Worm (Caenorhabditis elegans): ENCODE results near the gene C51E3.10.

C51E3.10 gene

DNA sequence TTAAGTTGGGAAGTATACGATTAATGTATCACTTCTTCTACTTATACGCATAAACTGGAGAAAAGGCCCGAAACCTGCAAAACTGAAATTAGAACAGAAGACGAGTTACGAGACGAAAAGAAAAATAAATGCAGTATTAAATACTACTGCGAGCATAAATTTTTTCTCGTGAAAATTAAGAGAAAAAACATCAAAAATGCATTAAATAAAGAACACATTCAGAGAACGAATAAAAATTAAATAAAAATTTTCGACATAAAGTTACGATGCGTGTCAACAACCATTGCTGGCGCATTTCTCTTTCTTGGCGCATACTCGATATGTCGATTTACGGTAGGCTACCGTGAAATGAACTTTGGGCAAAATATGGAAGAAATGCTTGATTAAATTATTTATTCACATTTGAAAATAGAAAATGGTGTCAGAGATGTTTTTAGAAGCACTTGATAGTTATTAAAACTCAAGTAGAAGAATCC, 44.0 kb upstream of the C51E3.10 start, which contains the start of the genes ZK856.19 and ZK856.11:
Gene ZK856.19, minus strand, starts transcription at position 51 of the 476 bp plus-strand sequence.
Gene ZK856.11, minus strand, starts transcription at position 76 of the 476 bp plus-strand sequence.
- TF ChIP-seq nhr-77 (tag; optimal IDR thresholded peaks at IDR 0.05) (peak; percentile 24), lir-3 (tag; optimal IDR thresholded peaks at IDR 0.05; ENCODE audit: poor library complexity) (peak; percentile 50), elt-3 (tag; optimal IDR thresholded peaks at IDR 0.05) (peak in 2 of 6 experiments; percentile 2 to 18), alr-1 (tag; optimal IDR thresholded peaks at IDR 0.05; ENCODE audit: borderline replicate concordance) (no peak), Y116A8C.19 (tag; optimal IDR thresholded peaks at IDR 0.05; ENCODE audit: borderline replicate concordance) (no peak), irx-1 (tag; optimal IDR thresholded peaks at IDR 0.05) (peak; percentile 40), nhr-20 (tag; optimal IDR thresholded peaks at IDR 0.05) (peak; percentile 78), xbp-1 (tag; optimal IDR thresholded peaks at IDR 0.05) (peak; percentile 77), vab-15 (tag; optimal IDR thresholded peaks at IDR 0.05) (no peak), ceh-63 (GFP tag; optimal IDR thresholded peaks at IDR 0.05) (no peak), lsy-2 (tag; optimal IDR thresholded peaks at IDR 0.05) (peak; percentile 79 to 88), tlp-1 (tag; optimal IDR thresholded peaks at IDR 0.05) (no peak), swsn-7 (tag; optimal IDR thresholded peaks at IDR 0.05) (peak; percentile 77), efl-1 (optimal IDR thresholded peaks at IDR 0.05) (peak; percentile 63 to 74), efl-1 (GFP tag; optimal IDR thresholded peaks at IDR 0.05 in 1 of 2) (peak; percentile 66 to 97), nhr-11 (tag; optimal IDR thresholded peaks at IDR 0.05) (peak; percentile 33), sup-37 (GFP tag; optimal IDR thresholded peaks at IDR 0.05) (no peak), C04F5.9 (tag; optimal IDR thresholded peaks at IDR 0.05) (no peak), C34B4.2 (tag; optimal IDR thresholded peaks at IDR 0.05) (no peak), ceh-82 (tag; optimal IDR thresholded peaks at IDR 0.05) (peak; percentile 21 to 47 (median 40)), pag-3 (tag; optimal IDR thresholded peaks at IDR 0.05; ENCODE audit: borderline replicate concordance, insufficient read depth) (no peak), fos-1 (tag; optimal IDR thresholded peaks at IDR 0.05) (peak; percentile 27), unc-62 (GFP tag; optimal IDR thresholded peaks at IDR 0.05) (no peak), unc-86 (tag; optimal IDR thresholded peaks at IDR 0.05) (peak; percentile 54), fkh-10 (GFP tag; optimal IDR thresholded peaks at IDR 0.05) (no peak), lin-39 (tag; optimal IDR thresholded peaks at IDR 0.05) (peak; percentile 37), isw-1 (GFP tag; IDR thresholded peaks at IDR 0.05) (peak; percentile 58), ceh-88 (GFP tag; IDR thresholded peaks at IDR 0.05) (no peak), unc-98 (GFP tag; IDR thresholded peaks at IDR 0.05) (no peak), egl-27 (tag; optimal IDR thresholded peaks at IDR 0.05) (no peak), sox-4 (tag; optimal IDR thresholded peaks at IDR 0.05) (peak; percentile 0), ama-1 (optimal IDR thresholded peaks at IDR 0.05) (peak; percentile 6), nhr-85 (tag) (peak; percentile 86), fkh-8 (tag; optimal IDR thresholded peaks at IDR 0.05) (no peak), dpl-1 (GFP tag; optimal IDR thresholded peaks at IDR 0.05) (peak; percentile 58 to 73 (median 72)), ceh-90 (tag; optimal IDR thresholded peaks at IDR 0.05) (no peak), mef-2 (tag; optimal IDR thresholded peaks at IDR 0.05) (no peak), pax-3 (tag; optimal IDR thresholded peaks at IDR 0.05) (no peak), unc-130 (tag; optimal IDR thresholded peaks at IDR 0.05) (peak; percentile 60), zip-4 (GFP tag; optimal IDR thresholded peaks at IDR 0.05) (peak; percentile 4), pqm-1 (tag; optimal IDR thresholded peaks at IDR 0.05) (no peak), nhr-28 (tag; optimal IDR thresholded peaks at IDR 0.05) (no peak), hpl-2 (GFP tag; optimal IDR thresholded peaks at IDR 0.05) (no peak), snu-23 (GFP tag; optimal IDR thresholded peaks at IDR 0.05) (peak; percentile 79), nhr-76 (tag; optimal IDR thresholded peaks at IDR 0.05) (no peak), ceh-8 (GFP tag; optimal IDR thresholded peaks at IDR 0.05) (no peak), aly-2 (tag; optimal IDR thresholded peaks at IDR 0.05) (peak; percentile 39), lin-13 (GFP tag; optimal IDR thresholded peaks at IDR 0.05) (peak; percentile 1), rnt-1 (tag; optimal IDR thresholded peaks at IDR 0.05) (peak; percentile 70), nhr-237 (tag; optimal IDR thresholded peaks at IDR 0.05) (no peak), lin-35 (GFP tag; optimal IDR thresholded peaks at IDR 0.05) (peak; percentile 70 to 75), nhr-71 (tag; optimal IDR thresholded peaks at IDR 0.05) (peak; percentile 85), snpc-4 (tag; optimal IDR thresholded peaks at IDR 0.05) (peak; percentile 69)
